Worm (Caenorhabditis elegans) whole organism, young adult: ENCODE data around the gene ZK177.11.

ENCODE experiments used
- F10E7.11 ChIP-seq: sonication (generic microtip); optimal IDR thresholded peaks from 2 replicates; lab custom pipeline; 2017; ENCODE audit warnings: mild to moderate bottlenecking, missing genetic modification characterization, moderate library complexity, missing compliant biosample characterization
- F23B12.7 ChIP-seq: sonication (generic microtip); optimal IDR thresholded peaks from 2 replicates; lab custom pipeline; 2017; ENCODE audit warnings: missing genetic modification characterization, mild to moderate bottlenecking, missing compliant biosample characterization, antibody characterized with exemption, moderate library complexity; ENCODE audit not compliant: insufficient read depth
- F33H1.4 ChIP-seq: fragments of 200-800 bp; sonication (Bioruptor generic); IDR thresholded peaks from 2 replicates; pipeline ENCODE4 v1.3.6; 2022; ENCODE audit warnings: missing genetic modification reagents, missing genetic modification characterization, missing compliant biosample characterization
- F52B5.7 ChIP-seq: sonication (generic microtip); optimal IDR thresholded peaks from 2 replicates; lab custom pipeline; 2016; ENCODE audit warnings: mild to moderate bottlenecking, missing genetic modification characterization, missing compliant biosample characterization
- F55B11.4 ChIP-seq: sonication (generic microtip); optimal IDR thresholded peaks from 2 replicates; lab custom pipeline; 2016; ENCODE audit warnings: missing compliant biosample characterization, missing genetic modification characterization, borderline replicate concordance; ENCODE audit not compliant: insufficient read depth
- F57C9.4 ChIP-seq: sonication (generic microtip); optimal IDR thresholded peaks from 2 replicates; lab custom pipeline; 2017; ENCODE audit warnings: mild to moderate bottlenecking, missing genetic modification characterization, missing compliant biosample characterization
- K12H6.12 ChIP-seq: fragments of 200-800 bp; sonication (Bioruptor generic); optimal IDR thresholded peaks from 2 replicates; lab custom pipeline; 2018; ENCODE audit warnings: mild to moderate bottlenecking, missing genetic modification characterization, missing compliant biosample characterization
- Y56A3A.18 ChIP-seq: fragments of 200-800 bp; sonication (Bioruptor generic); IDR thresholded peaks from 2 replicates; pipeline ENCODE4 v1.3.6; 2022; ENCODE audit warnings: missing genetic modification reagents, missing genetic modification characterization, missing compliant biosample characterization
- Y95B8A.8 ChIP-seq: fragments of 200-800 bp; sonication (Bioruptor generic); IDR thresholded peaks from 2 replicates; pipeline ENCODE4 v1.3.6; 2022; ENCODE audit warnings: missing genetic modification reagents, missing genetic modification characterization, missing compliant biosample characterization
- attf-6 ChIP-seq: fragments of 200-800 bp; sonication (Bioruptor generic); IDR thresholded peaks from 2 replicates; pipeline ENCODE4 v1.3.6; 2022; ENCODE audit warnings: missing genetic modification reagents, missing genetic modification characterization, missing compliant biosample characterization
- cebp-1 ChIP-seq, 2 experiments: fragments of 200-800 bp in 1 of 2; sonication (Bioruptor generic) in 1 of 2; sonication (generic microtip) in 1 of 2; IDR thresholded peaks in 1 of 2; optimal IDR thresholded peaks in 1 of 2; 2 replicates each; pipeline versions ENCODE4 v1.3.6 to Lab custom; 2017 to 2022; ENCODE audit warnings: missing compliant biosample characterization in 2 of 2, missing genetic modification characterization in 2 of 2, mild to moderate bottlenecking in 1 of 2, missing genetic modification reagents in 1 of 2, moderate library complexity in 1 of 2
- ceh-58 ChIP-seq: fragments of 200-800 bp; sonication (Bioruptor generic); IDR thresholded peaks from 2 replicates; pipeline ENCODE4 v1.3.6; 2022; ENCODE audit warnings: missing genetic modification characterization, missing compliant biosample characterization
- ceh-79 ChIP-seq: sonication (generic microtip); optimal IDR thresholded peaks from 2 replicates; lab custom pipeline; 2017; ENCODE audit warnings: mild to moderate bottlenecking, missing genetic modification characterization, missing compliant biosample characterization
- chd-7 ChIP-seq: sonication (generic microtip); optimal IDR thresholded peaks from 2 replicates; lab custom pipeline; 2016; ENCODE audit warnings: mild to moderate bottlenecking, missing genetic modification characterization, moderate library complexity, missing compliant biosample characterization
- dpl-1 ChIP-seq: fragments of 150-350 bp; optimal IDR thresholded peaks from 2 replicates; lab custom pipeline; 2014; ENCODE audit warnings: missing biosample characterization, missing genetic modification reagents, missing genetic modification characterization
- hlh-12 ChIP-seq: sonication (generic microtip); optimal IDR thresholded peaks from 2 replicates; lab custom pipeline; 2016; ENCODE audit warnings: missing genetic modification characterization, missing compliant biosample characterization
- let-607 ChIP-seq, 2 experiments: fragments of 200-800 bp in 1 of 2; sonication (Bioruptor generic) in 1 of 2; sonication (generic microtip) in 1 of 2; optimal IDR thresholded peaks; 2 replicates each; lab custom pipeline; 2016 to 2018; ENCODE audit warnings: mild to moderate bottlenecking in 2 of 2, missing compliant biosample characterization in 2 of 2, missing genetic modification characterization in 2 of 2, moderate library complexity in 2 of 2, missing genotype in 1 of 2
- lin-26 ChIP-seq: fragments of 200-800 bp; sonication (Bioruptor generic); IDR thresholded peaks from 2 replicates; pipeline ENCODE4 v1.3.6; 2022; ENCODE audit warnings: missing genetic modification reagents, missing genetic modification characterization, missing compliant biosample characterization
- lin-35 ChIP-seq, 3 experiments: fragments of 150-350 bp in 2 of 3; sonication (generic microtip) in 1 of 3; optimal IDR thresholded peaks; 2 replicates each; lab custom pipeline; 2014 to 2018; ENCODE audit warnings: missing biosample characterization in 3 of 3, missing genetic modification characterization in 3 of 3, missing genetic modification reagents in 3 of 3
- lin-40 ChIP-seq: sonication (generic microtip); optimal IDR thresholded peaks from 2 replicates; lab custom pipeline; 2016; ENCODE audit warnings: missing genetic modification characterization, mild to moderate bottlenecking, missing compliant biosample characterization, missing genotype, missing genetic modification reagents
- lin-54 ChIP-seq: fragments of 200-800 bp; sonication (Bioruptor generic); optimal IDR thresholded peaks from 2 replicates; lab custom pipeline; 2018; ENCODE audit warnings: mild to moderate bottlenecking, missing genetic modification characterization, missing compliant biosample characterization
- madf-3 ChIP-seq: fragments of 200-800 bp; sonication (Bioruptor generic); IDR thresholded peaks from 2 replicates; pipeline ENCODE4 v1.3.6; 2022; ENCODE audit warnings: missing genetic modification reagents, missing genetic modification characterization, missing compliant biosample characterization
- mcd-1 ChIP-seq: fragments of 200-800 bp; sonication (Bioruptor generic); IDR thresholded peaks from 2 replicates; pipeline ENCODE4 v1.3.6; 2022; ENCODE audit warnings: missing genetic modification reagents, missing genetic modification characterization, missing compliant biosample characterization
- mel-28 ChIP-seq: sonication (generic microtip); optimal IDR thresholded peaks from 2 replicates; lab custom pipeline; 2016; ENCODE audit warnings: borderline replicate concordance, mild to moderate bottlenecking, missing genetic modification characterization, missing compliant biosample characterization
- mes-4 ChIP-seq: sonication (generic microtip); optimal IDR thresholded peaks from 2 replicates; lab custom pipeline; 2016; ENCODE audit warnings: missing genotype, missing genetic modification characterization, missing compliant biosample characterization
- nfya-1 ChIP-seq: sonication (generic microtip); optimal IDR thresholded peaks from 2 replicates; lab custom pipeline; 2017; ENCODE audit warnings: antibody characterized with exemption, missing compliant biosample characterization, missing genetic modification characterization, borderline replicate concordance; ENCODE audit not compliant: insufficient read depth
- nhr-179 ChIP-seq: sonication (generic microtip); optimal IDR thresholded peaks from 2 replicates; lab custom pipeline; 2016; ENCODE audit warnings: mild to moderate bottlenecking, missing genetic modification characterization, missing compliant biosample characterization
- nhr-27 ChIP-seq: fragments of 200-800 bp; sonication (Bioruptor generic); optimal IDR thresholded peaks from 2 replicates; lab custom pipeline; 2018; ENCODE audit warnings: mild to moderate bottlenecking, missing genetic modification characterization, moderate library complexity, missing compliant biosample characterization
- pha-4 ChIP-seq: fragments of 150-350 bp; sonication (generic microtip); optimal IDR thresholded peaks from 2 replicates; lab custom pipeline; 2014; ENCODE audit warnings: missing biosample characterization, missing genetic modification reagents, missing genetic modification characterization
- sea-2 ChIP-seq: fragments of 200-800 bp; sonication (Bioruptor generic); IDR thresholded peaks from 2 replicates; pipeline ENCODE4 v1.3.6; 2022; ENCODE audit warnings: missing genetic modification characterization, missing compliant biosample characterization
- snpc-1.1 ChIP-seq: sonication (generic microtip); optimal IDR thresholded peaks from 2 replicates; lab custom pipeline; 2017; ENCODE audit warnings: missing genetic modification characterization, mild to moderate bottlenecking, missing compliant biosample characterization, antibody characterized with exemption, moderate library complexity, missing genotype, missing genetic modification reagents; ENCODE audit not compliant: insufficient read depth
- snpc-1.3 ChIP-seq: sonication (generic microtip); optimal IDR thresholded peaks from 2 replicates; lab custom pipeline; 2017; ENCODE audit warnings: missing genetic modification characterization, mild to moderate bottlenecking, missing compliant biosample characterization, antibody characterized with exemption, moderate library complexity, missing genotype, missing genetic modification reagents; ENCODE audit not compliant: insufficient read depth
- sptf-2 ChIP-seq: fragments of 200-800 bp; sonication (Bioruptor generic); optimal IDR thresholded peaks from 2 replicates; lab custom pipeline; 2018; ENCODE audit warnings: mild to moderate bottlenecking, missing genetic modification characterization, missing compliant biosample characterization
- xnd-1 ChIP-seq: sonication (generic microtip); optimal IDR thresholded peaks from 2 replicates; lab custom pipeline; 2016; ENCODE audit warnings: missing genotype, missing genetic modification reagents, missing genetic modification characterization, missing compliant biosample characterization
- zim-3 ChIP-seq: sonication (generic microtip); optimal IDR thresholded peaks from 2 replicates; lab custom pipeline; 2017; ENCODE audit warnings: mild to moderate bottlenecking, missing genetic modification characterization, moderate library complexity, missing compliant biosample characterization
- ztf-25 ChIP-seq: fragments of 200-800 bp; sonication (Bioruptor generic); IDR thresholded peaks from 2 replicates; pipeline ENCODE4 v1.3.6; 2022; ENCODE audit warnings: missing genetic modification reagents, missing genetic modification characterization, missing compliant biosample characterization
- ztf-26 ChIP-seq: sonication (generic microtip); optimal IDR thresholded peaks from 2 replicates; lab custom pipeline; 2017; ENCODE audit warnings: missing genetic modification characterization, missing compliant biosample characterization
- ztf-3 ChIP-seq: fragments of 200-800 bp; sonication (Bioruptor generic); optimal IDR thresholded peaks from 2 replicates; lab custom pipeline; 2018; ENCODE audit warnings: mild to moderate bottlenecking, missing genetic modification characterization, missing compliant biosample characterization
- ztf-6 ChIP-seq: fragments of 200-800 bp; sonication (Bioruptor generic); IDR thresholded peaks from 2 replicates; pipeline ENCODE4 v1.3.6; 2022; ENCODE audit warnings: missing genetic modification reagents, missing genetic modification characterization, missing compliant biosample characterization

Gene ZK177.11

DNA sequence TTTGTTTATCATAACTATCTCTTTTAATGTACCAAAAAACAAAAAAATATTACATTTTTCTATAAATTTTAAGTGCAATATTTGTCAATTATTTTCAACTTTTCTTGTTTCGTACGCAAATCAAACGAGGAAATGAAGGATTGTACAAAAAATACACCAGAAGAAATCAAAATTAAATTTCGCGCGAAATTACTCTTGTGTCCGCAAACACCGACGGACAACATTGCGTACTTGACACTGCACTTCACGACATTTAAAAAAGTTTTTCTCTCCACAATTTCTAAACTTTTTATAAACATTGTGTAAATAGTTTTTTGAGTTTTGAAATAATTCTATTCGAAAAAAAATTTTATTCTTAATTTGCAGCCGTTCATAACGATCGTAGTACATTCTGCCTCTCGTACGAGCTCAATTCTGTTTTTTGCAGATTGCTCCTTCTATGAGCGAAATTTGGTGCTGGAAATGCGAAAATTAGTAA is 48.8 kb upstream of the ZK177.11 start, which contains the start of gene mrps-16 (continued):
- TF ChIP-seq snpc-1.1 (peak; percentile 17), mcd-1 (GFP tag; lab: Robert Waterston, UW) (peak; percentile 26; the same call in 1 of the 2 replicates), F33H1.4 (GFP tag; lab: Robert Waterston, UW) (peak; percentile 42), xnd-1 (tag; lab: Kevin White, UChicago) (peak; percentile 18), F23B12.7 (tag; lab: Kevin White, UChicago) (no peak), lin-54 (GFP tag; lab: Kevin White, UChicago) (peak; percentile 87)
- TF ChIP-seq, all 124 proteins: peak for 22

DNA sequence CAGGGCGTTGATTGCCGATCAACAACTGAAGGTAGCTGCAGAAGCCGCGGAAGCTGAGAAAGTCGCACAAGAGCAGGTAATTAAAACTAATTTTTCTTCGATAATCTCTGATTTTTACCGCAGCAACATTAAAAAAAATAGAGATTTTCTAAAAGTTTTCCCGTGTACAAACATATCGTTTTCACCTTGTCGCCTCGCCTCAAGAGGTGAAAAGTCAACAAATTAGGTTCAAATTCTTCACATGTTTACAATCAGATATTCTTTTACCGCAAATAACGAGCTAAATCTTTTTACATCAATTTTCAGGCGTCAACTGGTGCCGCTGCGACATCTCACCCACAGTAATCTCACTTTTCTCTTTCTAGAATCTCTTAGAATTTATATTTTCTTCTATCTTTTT is 47.8 kb upstream of the ZK177.11 start, which contains the start of gene ilcr-2:
Gene ilcr-2 (plus strand): TSS at position 301 of the 400 bp plus-strand sequence.
- TF ChIP-seq mes-4 (tag; lab: Kevin White, UChicago) (no peak), pha-4 (tag; lab: Kevin White, UChicago) (no peak), nhr-27 (no peak), madf-3 (GFP tag; lab: Robert Waterston, UW) (no peak)

DNA sequence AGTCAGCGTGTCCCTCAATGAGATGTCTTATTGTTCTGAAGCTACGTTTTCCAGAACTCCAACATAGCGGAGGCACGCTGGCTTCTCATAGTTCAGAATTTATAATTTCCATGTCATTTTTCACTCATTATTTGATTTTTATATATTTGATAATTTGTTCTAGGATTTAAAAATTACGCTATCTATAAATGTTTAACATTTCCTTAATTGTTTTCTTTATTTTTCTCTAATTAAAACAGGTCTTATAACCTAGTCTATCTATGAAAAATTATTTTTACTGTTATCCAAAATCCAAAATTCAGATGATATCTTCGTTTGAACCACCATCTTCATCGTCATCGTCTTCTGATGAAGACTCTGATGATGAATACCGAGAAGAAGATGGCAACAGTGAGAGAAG is 44.4 kb upstream of the ZK177.11 start, which contains the start of gene F56D1.1:
Gene F56D1.1 (plus strand): TSS at position 301 of the 400 bp plus-strand sequence.
- TF ChIP-seq lin-26 (GFP tag; lab: Robert Waterston, UW): no peak
- TF ChIP-seq ztf-3 (GFP tag; lab: Kevin White, UChicago): no peak
- no peak for TF ChIP-seq F57C9.4 (tag; lab: Kevin White, UChicago)
- no peak for TF ChIP-seq hlh-12 (tag; lab: Kevin White, UChicago)
- TF ChIP-seq lin-40 (tag; lab: Kevin White, UChicago): no peak
- no peak for TF ChIP-seq snpc-1.1
- TF ChIP-seq attf-6 (GFP tag; lab: Robert Waterston, UW): no peak
- no peak for TF ChIP-seq sea-2 (GFP tag; lab: Robert Waterston, UW)
- no peak for TF ChIP-seq ceh-79 (tag; lab: Kevin White, UChicago)
- TF ChIP-seq Y56A3A.18 (GFP tag; lab: Robert Waterston, UW): no peak
- no peak for TF ChIP-seq mel-28
- no peak for TF ChIP-seq cebp-1 (GFP tag; IDR thresholded peaks at IDR 0.05; lab: Robert Waterston, UW)
- TF ChIP-seq cebp-1 (tag; optimal IDR thresholded peaks at IDR 0.05; lab: Kevin White, UChicago): no peak
- no peak for TF ChIP-seq dpl-1 (GFP tag; lab: Kevin White, UChicago)
- no peak for TF ChIP-seq K12H6.12 (tag; lab: Kevin White, UChicago)
- no peak for TF ChIP-seq F52B5.7 (tag; lab: Kevin White, UChicago)

DNA sequence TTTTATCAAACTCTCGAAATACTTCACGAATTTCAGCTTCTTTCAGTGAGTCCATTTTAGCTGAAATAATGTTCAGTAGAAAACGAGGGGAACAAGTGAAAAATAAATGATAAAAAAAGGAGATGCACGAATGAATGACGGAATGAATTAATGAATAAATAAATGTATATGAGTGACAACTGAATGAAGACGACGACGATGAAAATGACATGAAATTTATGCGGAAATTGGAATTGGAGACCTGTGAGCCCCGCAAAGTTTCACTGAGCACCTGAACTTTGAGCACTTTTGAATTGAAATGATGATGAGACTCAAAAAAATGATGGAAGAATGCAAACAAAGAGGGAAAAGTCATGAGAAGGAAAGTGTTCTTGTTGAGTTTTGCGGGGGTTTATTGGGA is 40.8 kb upstream of the ZK177.11 start, which contains the start of gene cal-8:
Gene cal-8 (minus strand): TSS at position 60 of the 400 bp plus-strand sequence.
- no peak for TF ChIP-seq nfya-1 (tag; lab: Kevin White, UChicago)
- TF ChIP-seq chd-7 (tag; lab: Kevin White, UChicago): no peak
- no peak for TF ChIP-seq dpl-1 (GFP tag; lab: Kevin White, UChicago)
- no peak for TF ChIP-seq madf-3 (GFP tag; lab: Robert Waterston, UW)
- no peak for TF ChIP-seq F10E7.11 (tag; lab: Kevin White, UChicago)
- TF ChIP-seq ztf-25 (GFP tag; lab: Robert Waterston, UW): no peak
- no peak for TF ChIP-seq sptf-2
- TF ChIP-seq nhr-179 (tag; lab: Kevin White, UChicago): no peak
- no peak for TF ChIP-seq xnd-1 (tag; lab: Kevin White, UChicago)
- TF ChIP-seq lin-35 (GFP tag; optimal IDR thresholded peaks at IDR 0.05; lab: Kevin White, UChicago): no peak
- no peak for TF ChIP-seq pha-4 (tag; lab: Kevin White, UChicago)
- no peak for TF ChIP-seq let-607 (tag; optimal IDR thresholded peaks at IDR 0.05; lab: Kevin White, UChicago)
- no peak for TF ChIP-seq ceh-58 (GFP tag; lab: Robert Waterston, UW)
- TF ChIP-seq zim-3 (tag; lab: Kevin White, UChicago): no peak
- TF ChIP-seq ztf-26 (tag; lab: Kevin White, UChicago): no peak
- no peak for TF ChIP-seq Y95B8A.8 (GFP tag; lab: Robert Waterston, UW)
- no peak for TF ChIP-seq snpc-1.3 (tag; lab: Kevin White, UChicago)
- TF ChIP-seq ztf-6 (GFP tag; lab: Robert Waterston, UW): no peak
- TF ChIP-seq F55B11.4 (tag; lab: Kevin White, UChicago): no peak
